Worm (Caenorhabditis elegans) whole organism, L2 larva: ENCODE measurements around the gene dsc-1.

Experiments
- aly-2 ChIP-seq: fragments of 150-350 bp; optimal IDR thresholded peaks from 2 replicates; lab custom pipeline; 2014; ENCODE audit warnings: missing biosample characterization, missing genetic modification characterization
- dmd-4 ChIP-seq: sonication (generic microtip); optimal IDR thresholded peaks from 2 replicates; lab custom pipeline; 2017; ENCODE audit warnings: missing biosample characterization, missing genetic modification characterization
- lin-39 ChIP-seq: fragments of 150-350 bp; optimal IDR thresholded peaks from 2 replicates; lab custom pipeline; 2014; ENCODE audit warnings: missing biosample characterization, missing genetic modification reagents, missing genetic modification characterization
- nhr-12 ChIP-seq: fragments of 150-350 bp; optimal IDR thresholded peaks from 2 replicates; lab custom pipeline; 2014; ENCODE audit warnings: missing biosample characterization, missing genetic modification characterization
- nhr-129 ChIP-seq: fragments of 150-350 bp; optimal IDR thresholded peaks from 2 replicates; lab custom pipeline; 2014; ENCODE audit warnings: missing biosample characterization, missing genetic modification characterization
- nhr-25 ChIP-seq: fragments of 150-350 bp; sonication (generic microtip); optimal IDR thresholded peaks from 3 replicates; lab custom pipeline; 2014; ENCODE audit warnings: missing biosample characterization, missing genetic modification characterization
- unc-39 ChIP-seq: fragments of 150-350 bp; optimal IDR thresholded peaks from 2 replicates; lab custom pipeline; 2014; ENCODE audit warnings: missing biosample characterization, missing genetic modification characterization
- unc-62 ChIP-seq: fragments of 150-350 bp; optimal IDR thresholded peaks from 2 replicates; lab custom pipeline; 2014; ENCODE audit warnings: missing biosample characterization, missing genetic modification reagents, missing genetic modification characterization

DNA sequence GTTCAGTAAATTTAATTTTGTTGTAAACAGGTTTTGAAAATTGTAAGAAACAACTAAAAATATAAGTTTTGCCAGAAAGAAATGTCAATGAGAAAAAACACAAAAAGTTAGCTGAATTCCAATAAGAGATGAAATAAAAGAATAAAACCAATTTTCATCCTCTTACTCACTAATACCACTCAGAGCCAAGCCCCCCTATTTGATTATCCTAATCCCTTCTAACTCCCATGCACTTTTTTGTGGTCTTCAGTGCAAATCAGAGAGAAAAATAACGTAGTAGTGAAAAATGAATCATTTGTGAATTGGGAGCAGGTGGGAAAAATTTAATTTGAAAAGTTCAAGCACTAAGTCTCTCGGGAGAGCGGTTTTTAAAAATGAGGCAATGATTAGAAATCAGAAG lies 6.7 kb upstream of the dsc-1 start:
- TF ChIP-seq unc-62 (no peak), nhr-12 (tag; lab: Kevin White, UChicago) (no peak), nhr-129 (tag; lab: Kevin White, UChicago) (no peak), nhr-25 (tag; lab: Kevin White, UChicago) (no peak), unc-39 (tag; lab: Kevin White, UChicago) (no peak), lin-39 (tag; lab: Kevin White, UChicago) (no peak), aly-2 (tag; lab: Kevin White, UChicago) (no peak), dmd-4 (tag; lab: Kevin White, UChicago) (no peak)
